Worm (Caenorhabditis elegans): ENCODE results near the gene twk-13.
"Not testable (repeated sequence)": the region's sequence is repeated elsewhere in the genome, so short reads cannot be mapped to it uniquely, and the experiment has no call there.

The twk-13 gene

ce11 chrV:12337894-12338293 is at the start of gene twk-13:
twk-13 (minus strand) TSS chrV:12337994.
- no peak for TF ChIP-seq elt-3 (tag; optimal IDR thresholded peaks at IDR 0.05)

DNA sequence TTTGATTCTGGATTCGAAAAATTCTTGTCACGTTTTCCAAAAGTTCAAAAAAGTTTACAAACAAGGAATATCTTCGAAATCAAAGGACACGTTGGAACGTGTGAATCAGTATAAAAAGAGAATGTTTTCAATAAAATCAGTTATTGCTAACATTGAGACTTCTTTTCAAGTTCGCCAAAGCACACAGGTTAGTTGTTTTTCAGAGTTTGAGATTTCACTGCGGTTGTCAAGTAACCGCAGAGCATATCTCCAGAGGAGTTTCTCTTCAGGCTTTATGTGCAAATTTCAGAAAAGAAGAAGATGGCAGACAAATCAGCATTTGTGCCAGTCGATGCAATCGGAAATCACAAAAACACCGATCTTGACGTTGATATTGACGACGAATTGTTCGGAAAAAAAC is 48.4 kb upstream of the twk-13 start, which contains the start of gene K01D12.15:
Gene K01D12.15, plus strand, starts transcription at position 301 of the 400 bp plus-strand sequence.
- TF ChIP-seq mep-1 (tag; optimal IDR thresholded peaks at IDR 0.05), result no peak
- no peak for TF ChIP-seq hlh-1 (tag; optimal IDR thresholded peaks at IDR 0.05)
- TF ChIP-seq flh-1 (GFP tag; optimal IDR thresholded peaks at IDR 0.05), result no peak
- no peak for TF ChIP-seq tbx-8 (GFP tag; optimal IDR thresholded peaks at IDR 0.05)

DNA sequence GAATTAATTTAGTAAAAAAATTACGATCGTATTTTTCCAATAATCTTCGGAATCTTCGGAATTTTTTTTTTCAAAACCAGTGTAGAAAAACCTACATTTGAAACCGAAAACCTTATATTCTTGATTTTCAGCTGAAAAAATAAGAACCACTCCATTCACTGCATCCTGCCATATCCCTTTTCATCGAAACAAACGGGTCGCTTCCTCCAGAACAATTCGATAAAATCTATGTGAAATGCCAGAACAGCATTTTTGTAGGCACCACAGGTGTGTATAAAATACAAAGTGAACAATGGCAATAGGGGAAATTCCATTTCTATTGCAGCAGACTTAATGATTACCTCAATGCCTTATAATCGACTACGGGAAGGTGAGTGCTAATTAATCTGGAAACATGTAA is 39.5 kb upstream of the twk-13 start, which contains the start of gene K01D12.1:
Gene K01D12.1, plus strand, starts transcription at position 301 of the 400 bp plus-strand sequence.
- TF ChIP-seq flh-1 (GFP tag; optimal IDR thresholded peaks at IDR 0.05), result no peak
- TF ChIP-seq nhr-2 (tag; optimal IDR thresholded peaks at IDR 0.05), result no peak
- TF ChIP-seq ceh-83 (GFP tag; optimal IDR thresholded peaks at IDR 0.05), result no peak
- no peak for TF ChIP-seq snpc-4 (tag; optimal IDR thresholded peaks at IDR 0.05)
- no peak for TF ChIP-seq nhr-12 (tag; optimal IDR thresholded peaks at IDR 0.05)
- TF ChIP-seq mab-5 (tag; optimal IDR thresholded peaks at IDR 0.05), result no peak

DNA sequence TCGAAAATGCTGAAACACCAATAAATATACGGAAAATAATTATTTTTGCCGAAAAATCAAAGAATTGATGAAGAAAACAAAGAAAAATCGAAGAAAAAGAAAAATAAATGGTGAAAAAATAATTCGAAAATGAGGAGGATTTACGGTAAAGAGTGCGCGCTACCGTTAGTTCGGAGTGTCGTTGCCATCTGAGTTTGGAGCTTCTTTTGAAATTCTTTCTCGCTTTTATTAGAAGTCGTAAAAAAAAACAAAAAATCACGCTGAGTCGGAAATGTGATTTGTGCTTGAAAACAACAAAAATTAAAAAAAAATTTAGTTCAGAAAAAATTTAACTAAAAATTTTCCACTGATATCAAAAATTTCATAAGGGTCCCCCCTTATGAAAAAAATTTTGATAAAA is 36.5 kb upstream of the twk-13 start, which contains the start of gene F23H12.10:
Gene F23H12.10, minus strand, starts transcription at position 12 of the 400 bp plus-strand sequence.
- not testable (repeated sequence) for TF ChIP-seq mls-2 (tag; optimal IDR thresholded peaks at IDR 0.05); ces-1 (GFP tag; optimal IDR thresholded peaks at IDR 0.05); sem-2 (GFP tag; optimal IDR thresholded peaks at IDR 0.05)

- TF ChIP-seq lsy-2 (tag; optimal IDR thresholded peaks at IDR 0.05) (no peak), M03D4.4 (tag; optimal IDR thresholded peaks at IDR 0.05) (no peak), flh-1 (GFP tag; optimal IDR thresholded peaks at IDR 0.05) (no peak), elt-3 (tag; optimal IDR thresholded peaks at IDR 0.05) (no peak), elt-1 (tag; optimal IDR thresholded peaks at IDR 0.05; ENCODE audit: borderline replicate concordance, insufficient read depth) (no peak), blmp-1 (tag; optimal IDR thresholded peaks at IDR 0.05) (no peak), nhr-76 (tag; optimal IDR thresholded peaks at IDR 0.05) (no peak), zip-8 (tag; optimal IDR thresholded peaks at IDR 0.05) (no peak), nhr-28 (tag; optimal IDR thresholded peaks at IDR 0.05) (no peak), ham-2 (GFP tag; optimal IDR thresholded peaks at IDR 0.05) (no peak)
Measured at ce11 chrV:12371386-12371785, 33.6 kb upstream of the twk-13 start, which contains the start of gene F23H12.7. F23H12.7 (plus strand) TSS chrV:12371686.

ce11 chrV:12369437-12369836 is 31.6 kb upstream of the twk-13 start, which contains the start of gene gcy-13:
gcy-13 (minus strand) TSS chrV:12369537.
- TF ChIP-seq ceh-39 (tag; optimal IDR thresholded peaks at IDR 0.05) (no peak), snpc-4 (tag; optimal IDR thresholded peaks at IDR 0.05) (no peak)

ce11 chrV:12365104-12365503 is 27.3 kb upstream of the twk-13 start, which contains the start of gene fipr-2:
fipr-2 (plus strand) TSS chrV:12365348.
- no peak for TF ChIP-seq ceh-43 (GFP tag; optimal IDR thresholded peaks at IDR 0.05)
- no peak for TF ChIP-seq pha-4 (tag; optimal IDR thresholded peaks at IDR 0.05)
- TF ChIP-seq nhr-76 (tag; optimal IDR thresholded peaks at IDR 0.05), result no peak
- no peak for TF ChIP-seq nhr-2 (tag; optimal IDR thresholded peaks at IDR 0.05)
- no peak for TF ChIP-seq lsy-2 (tag; optimal IDR thresholded peaks at IDR 0.05)
- TF ChIP-seq sem-2 (GFP tag; optimal IDR thresholded peaks at IDR 0.05), result no peak

DNA sequence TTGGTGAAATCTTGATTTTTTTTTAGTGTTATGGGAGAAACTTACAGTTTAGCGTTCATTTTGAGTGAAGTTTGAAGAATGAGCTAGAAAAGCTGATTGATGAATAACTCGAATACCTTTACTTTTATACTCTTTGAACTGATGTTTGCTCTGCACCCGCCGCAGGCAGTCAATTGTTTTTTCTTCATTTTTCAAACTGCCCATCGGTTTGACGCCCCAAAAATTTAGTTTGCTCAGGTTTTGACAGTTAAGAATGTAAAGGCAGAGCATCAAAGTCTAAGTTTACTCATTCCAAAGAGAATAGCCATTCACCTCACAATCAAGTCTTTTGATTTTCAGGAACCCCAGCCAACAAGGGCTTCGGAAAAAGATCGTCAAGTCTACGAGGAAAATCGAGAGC is 23.9 kb upstream of the twk-13 start, which contains the start of gene fipr-1:
Gene fipr-1, minus strand, starts transcription at position 101 of the 400 bp plus-strand sequence.
- TF ChIP-seq ces-1 (GFP tag; optimal IDR thresholded peaks at IDR 0.05), result no peak
- no peak for TF ChIP-seq nhr-76 (tag; optimal IDR thresholded peaks at IDR 0.05)
- TF ChIP-seq ceh-43 (GFP tag; optimal IDR thresholded peaks at IDR 0.05), result no peak

DNA sequence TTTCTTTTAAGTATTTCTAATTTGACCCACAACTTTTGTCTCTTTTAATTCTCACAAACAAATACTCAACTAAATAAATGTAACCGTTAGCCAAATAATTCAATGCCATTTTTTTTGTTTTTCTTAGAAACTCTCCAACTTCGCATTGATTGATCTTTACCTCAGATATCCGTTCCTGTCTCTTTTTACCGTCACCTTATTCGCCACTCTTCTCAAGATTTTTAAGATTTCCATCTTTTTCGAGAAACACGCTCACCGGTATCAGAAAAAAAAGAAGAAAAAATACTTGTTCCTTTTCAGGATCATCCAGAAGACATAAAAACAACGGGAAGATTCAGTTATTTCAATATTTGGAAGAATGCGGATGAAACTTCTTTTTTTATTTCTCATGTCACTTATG is 20.6 kb upstream of the twk-13 start, which contains the start of gene F23H12.5:
Gene F23H12.5, plus strand, starts transcription at position 301 of the 400 bp plus-strand sequence.
- TF ChIP-seq unc-120 (tag; optimal IDR thresholded peaks at IDR 0.05; ENCODE audit: poor library complexity, severe bottlenecking) (no peak), nhr-237 (tag; optimal IDR thresholded peaks at IDR 0.05) (no peak), elt-3 (tag; optimal IDR thresholded peaks at IDR 0.05) (no peak), zip-8 (tag; optimal IDR thresholded peaks at IDR 0.05) (no peak), nhr-2 (tag; optimal IDR thresholded peaks at IDR 0.05) (no peak), hlh-1 (tag; optimal IDR thresholded peaks at IDR 0.05) (no peak), ceh-83 (GFP tag; optimal IDR thresholded peaks at IDR 0.05) (no peak), flh-1 (GFP tag; optimal IDR thresholded peaks at IDR 0.05) (no peak), lin-13 (tag; optimal IDR thresholded peaks at IDR 0.05) (no peak), unc-62 (GFP tag; optimal IDR thresholded peaks at IDR 0.05) (no peak), lsy-2 (tag; optimal IDR thresholded peaks at IDR 0.05) (no peak), elt-1 (tag; optimal IDR thresholded peaks at IDR 0.05; ENCODE audit: borderline replicate concordance, insufficient read depth) (no peak), tbx-8 (GFP tag; optimal IDR thresholded peaks at IDR 0.05) (no peak), sem-2 (GFP tag; optimal IDR thresholded peaks at IDR 0.05) (no peak), mab-5 (tag; optimal IDR thresholded peaks at IDR 0.05) (no peak)

Data from whole organism, mixed stage, embryonic.